Fruit fly (Drosophila melanogaster) whole organism, adult: ENCODE data around the gene CG1208.

ENCODE experiments used
- CG11617 ChIP-seq: fragments of 200-800 bp; sonication (Bioruptor generic); optimal IDR thresholded peaks from 2 replicates; lab custom pipeline; 2017; ENCODE audit warnings: mild to moderate bottlenecking, missing biosample characterization, missing genetic modification reagents, missing genetic modification characterization
- CG12768 ChIP-seq: fragments of 200-800 bp; sonication (Bioruptor generic); optimal IDR thresholded peaks from 2 replicates; lab custom pipeline; 2017; ENCODE audit warnings: missing biosample characterization, missing genetic modification characterization, mild to moderate bottlenecking, moderate library complexity, missing genetic modification reagents
- CG14711 ChIP-seq: fragments of 200-800 bp; sonication (Bioruptor generic); optimal IDR thresholded peaks from 2 replicates; lab custom pipeline; 2018; ENCODE audit warnings: missing biosample characterization, mild to moderate bottlenecking, missing genetic modification characterization, moderate library complexity
- CG1620 ChIP-seq: fragments of 200-800 bp; sonication (Bioruptor generic); optimal IDR thresholded peaks from 2 replicates; lab custom pipeline; 2016; ENCODE audit warnings: missing biosample characterization, missing genetic modification characterization
- CG33017 ChIP-seq: fragments of 200-800 bp; sonication (Bioruptor generic); optimal IDR thresholded peaks from 2 replicates; lab custom pipeline; 2018; ENCODE audit warnings: missing biosample characterization, mild to moderate bottlenecking, missing genetic modification characterization, moderate library complexity
- CG5204 ChIP-seq: fragments of 200-800 bp; sonication (Bioruptor generic); optimal IDR thresholded peaks from 2 replicates; lab custom pipeline; 2016; ENCODE audit warnings: missing biosample characterization, missing genetic modification characterization
- CG7045 ChIP-seq: fragments of 200-800 bp; sonication (Bioruptor generic); optimal IDR thresholded peaks from 2 replicates; lab custom pipeline; 2017; ENCODE audit warnings: missing biosample characterization, mild to moderate bottlenecking, missing genetic modification characterization
- CG7101 ChIP-seq: fragments of 200-800 bp; sonication (Bioruptor generic); optimal IDR thresholded peaks from 2 replicates; lab custom pipeline; 2018; ENCODE audit warnings: missing biosample characterization, mild to moderate bottlenecking, missing genetic modification characterization, moderate library complexity
- Clk ChIP-seq: fragments of 200-800 bp; sonication (Bioruptor generic); optimal IDR thresholded peaks from 2 replicates; lab custom pipeline; 2017; ENCODE audit warnings: missing biosample characterization, missing genetic modification characterization
- Crg-1 ChIP-seq: fragments of 200-800 bp; sonication (Bioruptor generic); optimal IDR thresholded peaks from 2 replicates; lab custom pipeline; 2016; ENCODE audit warnings: missing biosample characterization, missing genetic modification characterization
- Hr96 ChIP-seq: fragments of 200-800 bp; sonication (Bioruptor generic); optimal IDR thresholded peaks from 2 replicates; lab custom pipeline; 2016; ENCODE audit warnings: missing biosample characterization, missing genetic modification characterization
- Mnt ChIP-seq: fragments of 200-800 bp; sonication (Bioruptor generic); optimal IDR thresholded peaks from 2 replicates; lab custom pipeline; 2016; ENCODE audit warnings: missing biosample characterization, mild to moderate bottlenecking, missing genetic modification characterization
- bab1 ChIP-seq: fragments of 200-800 bp; sonication (Bioruptor generic); optimal IDR thresholded peaks from 3 replicates; lab custom pipeline; 2019; ENCODE audit warnings: missing biosample characterization, mild to moderate bottlenecking, missing genetic modification characterization, moderate library complexity
- cic ChIP-seq: fragments of 200-800 bp; sonication (Bioruptor generic); optimal IDR thresholded peaks from 2 replicates; lab custom pipeline; 2017; ENCODE audit warnings: missing biosample characterization, mild to moderate bottlenecking, missing genetic modification characterization, moderate library complexity
- cnc ChIP-seq, 2 experiments: fragments of >200 bp; optimal IDR thresholded peaks; 2 replicates each; lab custom pipeline; 2017
- kay ChIP-seq: fragments of 200-800 bp; sonication (Bioruptor generic); peaks from one replicate; lab custom pipeline; 2016; ENCODE audit warnings: missing biosample characterization, missing genetic modification characterization, borderline replicate concordance
- ovo ChIP-seq: fragments of 200-800 bp; sonication (Bioruptor generic); optimal IDR thresholded peaks from 2 replicates; lab custom pipeline; 2016; ENCODE audit warnings: missing biosample characterization, missing genetic modification characterization
- pad ChIP-seq: fragments of 200-800 bp; sonication (Bioruptor generic); optimal IDR thresholded peaks from 3 replicates; lab custom pipeline; 2017; ENCODE audit warnings: missing biosample characterization, missing genetic modification characterization, mild to moderate bottlenecking, moderate library complexity, missing genetic modification reagents
- tj ChIP-seq: fragments of 200-800 bp; sonication (Bioruptor generic); optimal IDR thresholded peaks from 3 replicates; lab custom pipeline; 2017; ENCODE audit warnings: missing biosample characterization, mild to moderate bottlenecking, missing genetic modification characterization, moderate library complexity
- toe ChIP-seq: fragments of 200-800 bp; sonication (Bioruptor generic); optimal IDR thresholded peaks from 2 replicates; lab custom pipeline; 2016; ENCODE audit warnings: missing biosample characterization, missing genetic modification characterization

Gene CG1208

DNA sequence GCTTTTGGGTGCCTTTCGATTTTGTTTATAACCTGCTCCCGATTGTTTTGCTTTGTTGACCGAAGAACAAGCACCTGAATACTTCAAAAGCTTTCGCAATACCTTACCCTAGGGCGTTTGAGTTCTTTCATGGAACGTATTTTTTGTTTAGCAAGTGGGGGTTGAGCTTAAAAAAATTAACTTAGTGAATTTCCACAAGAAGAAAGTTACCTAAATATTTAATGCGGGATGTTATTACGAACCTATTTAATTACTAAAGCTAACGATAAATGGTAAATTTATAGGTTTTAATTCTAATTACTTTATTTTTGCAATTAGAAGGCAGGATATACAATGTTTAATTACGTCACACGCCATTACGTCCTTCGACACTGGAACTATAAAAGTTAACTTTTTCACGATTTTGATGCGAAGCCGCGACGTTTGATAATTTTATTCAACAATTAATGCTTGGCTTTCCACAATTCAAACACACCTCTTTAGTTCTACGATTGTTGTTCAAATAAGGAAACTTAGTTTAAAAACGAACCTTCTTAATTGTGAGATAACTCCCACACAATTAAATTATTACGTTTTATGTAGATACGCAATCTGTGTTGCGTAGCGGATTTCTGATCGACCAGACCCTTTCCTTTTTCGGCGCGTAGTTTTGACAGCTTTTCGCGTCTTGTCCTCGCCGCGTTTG, 29.9 kb downstream of the CG1208 start:
- TF ChIP-seq Hr96 (GFP tag; lab: Kevin White, UChicago) (peak; percentile 33), CG12768 (GFP tag; lab: Kevin White, UChicago) (no peak), toe (GFP tag; lab: Kevin White, UChicago) (peak; percentile 39), cnc (optimal IDR thresholded peaks at IDR 0.05; lab: Kevin White, UChicago) (no peak), CG1620 (GFP tag; lab: Kevin White, UChicago) (no peak), CG7101 (tag; lab: Kevin White, UChicago) (peak; percentile 50), bab1 (GFP tag; lab: Kevin White, UChicago) (peak; percentile 3), tj (GFP tag; lab: Kevin White, UChicago) (peak; percentile 26), CG11617 (peak; percentile 76), cic (GFP tag; lab: Kevin White, UChicago) (no peak), CG33017 (tag; lab: Kevin White, UChicago) (peak; percentile 17), Crg-1 (GFP tag; lab: Kevin White, UChicago) (peak; percentile 0), Clk (GFP tag; lab: Kevin White, UChicago) (peak; percentile 30), pad (GFP tag; lab: Kevin White, UChicago) (no peak), CG7045 (GFP tag; lab: Kevin White, UChicago) (peak; percentile 21), kay (GFP tag; lab: Kevin White, UChicago) (peak; percentile 58), ovo (GFP tag; lab: Kevin White, UChicago) (no peak), Mnt (GFP tag; lab: Kevin White, UChicago) (no peak), CG14711 (tag; lab: Kevin White, UChicago) (peak; percentile 14), CG5204 (GFP tag; lab: Kevin White, UChicago) (peak; percentile 54)

DNA sequence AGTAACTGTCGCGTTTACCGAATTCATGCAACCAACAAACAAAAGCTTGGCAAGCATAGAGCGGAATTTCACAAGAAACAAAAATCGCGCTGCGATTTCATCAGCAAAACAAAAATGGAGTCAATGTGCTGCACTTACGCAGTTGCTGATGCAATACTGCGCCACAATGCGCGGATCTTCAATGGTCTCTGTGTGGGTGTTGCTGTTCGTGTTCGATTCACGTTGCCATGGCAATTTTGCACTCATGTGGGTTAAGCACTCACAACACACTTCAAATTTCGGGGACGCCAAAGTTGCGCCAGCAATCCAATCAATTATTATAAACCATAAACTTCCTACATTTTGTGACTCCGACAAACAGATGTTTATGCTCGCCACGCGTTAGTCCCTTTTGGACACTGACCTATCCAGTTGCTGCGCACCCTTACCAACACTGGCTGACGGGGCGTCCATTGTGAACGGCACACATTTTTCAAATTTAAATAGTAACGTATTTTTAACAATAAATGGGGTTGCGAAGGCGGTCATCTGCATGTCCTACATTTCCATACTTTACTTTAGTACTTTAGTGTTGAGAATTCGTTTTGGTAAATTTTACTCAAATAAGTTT, 30.7 kb downstream of the CG1208 start, which contains the start of gene CG2017:
Gene CG2017, minus strand, starts transcription at position 374 of the 610 bp plus-strand sequence.
- TF ChIP-seq Clk (GFP tag; lab: Kevin White, UChicago) (no peak), toe (GFP tag; lab: Kevin White, UChicago) (peak; percentile 57), CG12768 (GFP tag; lab: Kevin White, UChicago) (peak; percentile 13), Hr96 (GFP tag; lab: Kevin White, UChicago) (peak; percentile 61), CG33017 (tag; lab: Kevin White, UChicago) (no peak), CG5204 (GFP tag; lab: Kevin White, UChicago) (peak; percentile 46), pad (GFP tag; lab: Kevin White, UChicago) (peak; percentile 51), bab1 (GFP tag; lab: Kevin White, UChicago) (peak; percentile 64), CG1620 (GFP tag; lab: Kevin White, UChicago) (peak; percentile 65), Crg-1 (GFP tag; lab: Kevin White, UChicago) (peak; percentile 69), ovo (GFP tag; lab: Kevin White, UChicago) (no peak), kay (GFP tag; lab: Kevin White, UChicago) (no peak), cic (GFP tag; lab: Kevin White, UChicago) (no peak), CG11617 (no peak), tj (GFP tag; lab: Kevin White, UChicago) (peak; percentile 27), Mnt (GFP tag; lab: Kevin White, UChicago) (peak; percentile 31), CG7101 (tag; lab: Kevin White, UChicago) (peak; percentile 58), CG7045 (GFP tag; lab: Kevin White, UChicago) (no peak), cnc (optimal IDR thresholded peaks at IDR 0.05; lab: Kevin White, UChicago) (no peak), CG14711 (tag; lab: Kevin White, UChicago) (peak; percentile 37)

dm6 chr3R:5871393-5871792, 40.0 kb downstream of the CG1208 start:
- TF ChIP-seq Mnt (GFP tag; lab: Kevin White, UChicago) (no peak), CG1620 (GFP tag; lab: Kevin White, UChicago) (no peak), kay (GFP tag; lab: Kevin White, UChicago) (no peak), CG5204 (GFP tag; lab: Kevin White, UChicago) (no peak), Hr96 (GFP tag; lab: Kevin White, UChicago) (no peak), cnc (optimal IDR thresholded peaks at IDR 0.05; lab: Kevin White, UChicago) (no peak), CG33017 (tag; lab: Kevin White, UChicago) (no peak), CG7101 (tag; lab: Kevin White, UChicago) (no peak), Crg-1 (GFP tag; lab: Kevin White, UChicago) (no peak), CG11617 (no peak)

DNA sequence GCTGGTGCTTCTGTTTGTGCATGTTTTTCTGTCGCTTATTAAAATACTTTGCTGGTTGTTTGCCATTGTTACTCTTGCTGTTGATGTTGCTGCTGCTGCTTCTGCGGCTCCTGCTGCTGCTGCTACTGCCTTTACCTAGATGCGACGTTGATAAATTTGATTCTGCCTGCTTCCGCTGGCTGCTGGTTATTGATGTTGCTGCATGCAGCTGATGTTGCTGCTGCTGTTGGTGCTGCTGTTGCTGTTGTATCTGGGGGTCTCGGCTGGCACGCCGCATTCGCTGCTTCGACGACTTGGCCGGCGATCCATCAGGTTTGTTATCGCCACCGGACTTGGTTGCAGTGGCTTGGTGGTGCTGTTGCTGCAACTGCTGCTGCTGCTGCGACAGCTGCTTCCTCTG, 45.9 kb downstream of the CG1208 start:
- TF ChIP-seq CG33017 (tag; lab: Kevin White, UChicago): no peak
- no peak for TF ChIP-seq Hr96 (GFP tag; lab: Kevin White, UChicago)
- TF ChIP-seq Clk (GFP tag; lab: Kevin White, UChicago): no peak
- no peak for TF ChIP-seq CG5204 (GFP tag; lab: Kevin White, UChicago)
- no peak for TF ChIP-seq kay (GFP tag; lab: Kevin White, UChicago)
- no peak for TF ChIP-seq tj (GFP tag; lab: Kevin White, UChicago)
- TF ChIP-seq Crg-1 (GFP tag; lab: Kevin White, UChicago): no peak
- no peak for TF ChIP-seq CG12768 (GFP tag; lab: Kevin White, UChicago)
- TF ChIP-seq ovo (GFP tag; lab: Kevin White, UChicago): no peak
- no peak for TF ChIP-seq toe (GFP tag; lab: Kevin White, UChicago)
- no peak for TF ChIP-seq bab1 (GFP tag; lab: Kevin White, UChicago)
- no peak for TF ChIP-seq CG7045 (GFP tag; lab: Kevin White, UChicago)
- TF ChIP-seq CG1620 (GFP tag; lab: Kevin White, UChicago): no peak
- no peak for TF ChIP-seq CG14711 (tag; lab: Kevin White, UChicago)
- no peak for TF ChIP-seq CG7101 (tag; lab: Kevin White, UChicago)
- no peak for TF ChIP-seq CG11617
- no peak for TF ChIP-seq cic (GFP tag; lab: Kevin White, UChicago)
- no peak for TF ChIP-seq pad (GFP tag; lab: Kevin White, UChicago)
- TF ChIP-seq cnc (optimal IDR thresholded peaks at IDR 0.05; lab: Kevin White, UChicago): no peak
